Worm (Caenorhabditis elegans) whole organism, early embryonic: ENCODE data around the gene T22B2.1.

ENCODE experiments used
- B0310.2 ChIP-seq: sonication (generic microtip); optimal IDR thresholded peaks from 2 replicates; lab custom pipeline; 2016; ENCODE audit warnings: mild to moderate bottlenecking, missing genetic modification characterization, missing compliant biosample characterization
- ama-1 ChIP-seq: fragments of 150-350 bp; optimal IDR thresholded peaks from 2 replicates; lab custom pipeline; 2014
- flt-1 ChIP-seq: fragments of 200-800 bp; sonication (Bioruptor generic); IDR thresholded peaks from 2 replicates; pipeline ENCODE4 v1.3.6; 2022; ENCODE audit warnings: missing genetic modification characterization, missing compliant biosample characterization
- pes-1 ChIP-seq: fragments of 200-800 bp; sonication (Bioruptor generic); IDR thresholded peaks from 2 replicates; pipeline ENCODE4 v1.3.6; 2022; ENCODE audit warnings: missing genetic modification reagents, missing genetic modification characterization, missing compliant biosample characterization
- sea-1 ChIP-seq: fragments of 200-800 bp; sonication (Bioruptor generic); conservative IDR thresholded peaks from 2 replicates; pipeline ENCODE4 v1.3.6; 2022; ENCODE audit warnings: missing genetic modification characterization, missing compliant biosample characterization
- tbx-11 ChIP-seq: fragments of 200-800 bp; sonication (Bioruptor generic); IDR thresholded peaks from 2 replicates; pipeline ENCODE4 v1.3.6; 2022; ENCODE audit warnings: missing genetic modification characterization, missing compliant biosample characterization

DNA sequence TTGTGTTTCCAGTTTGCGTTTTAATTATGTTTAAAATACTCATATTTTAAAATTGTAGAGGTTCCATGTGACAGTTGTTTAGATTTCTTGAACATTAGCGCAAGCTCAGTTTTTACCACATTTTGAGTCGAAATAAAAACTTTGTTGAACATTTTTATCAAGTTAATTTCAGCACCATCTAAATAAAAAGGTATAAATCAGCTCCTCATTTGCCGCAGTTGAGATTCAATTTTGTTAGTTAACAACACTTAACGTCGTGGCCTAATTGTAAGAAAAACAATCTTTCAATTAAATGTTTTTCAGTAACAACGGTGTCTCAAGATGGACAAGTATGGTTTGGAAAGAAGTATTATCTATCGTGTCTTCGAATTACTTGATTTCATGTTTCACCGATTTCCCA is 5.1 kb upstream of the T22B2.1 start:
- TF ChIP-seq ama-1 (lab: Kevin White, UChicago) = no peak
- no peak for TF ChIP-seq B0310.2 (tag; lab: Kevin White, UChicago)
- no peak for TF ChIP-seq pes-1 (GFP tag; lab: Robert Waterston, UW)
- no peak for TF ChIP-seq tbx-11 (GFP tag; lab: Robert Waterston, UW)
- TF ChIP-seq flt-1 (GFP tag; lab: Robert Waterston, UW) = no peak
- TF ChIP-seq sea-1 = no peak
